Worm (Caenorhabditis elegans): ENCODE data around the gene srx-18.

The srx-18 gene

ce11 chrV:17784363-17784762, 14.3 kb downstream of the srx-18 start:
- TF ChIP-seq unc-62 (GFP tag; optimal IDR thresholded peaks at IDR 0.05): no peak

ce11 chrV:17783542-17783941, 15.1 kb downstream of the srx-18 start, which contains the start of gene srab-12:
Gene srab-12, minus strand, starts transcription at chrV:17783642.
- TF ChIP-seq unc-62 (GFP tag; optimal IDR thresholded peaks at IDR 0.05): no peak

- TF ChIP-seq unc-62 (GFP tag; optimal IDR thresholded peaks at IDR 0.05): no peak
These were observed 18.4 kb downstream of the srx-18 start for ce11 chrV:17780285-17780684.

ce11 chrV:17777624-17778023, 21.1 kb downstream of the srx-18 start, which contains the start of gene C47A10.12:
Gene C47A10.12, plus strand, starts transcription at chrV:17777924.
- no peak for TF ChIP-seq unc-62 (GFP tag; optimal IDR thresholded peaks at IDR 0.05)

ce11 chrV:17777127-17777526, 21.6 kb downstream of the srx-18 start, which contains the start of gene ddo-1:
Gene ddo-1, minus strand, starts transcription at chrV:17777227.
- no peak for TF ChIP-seq unc-62 (GFP tag; optimal IDR thresholded peaks at IDR 0.05)

- TF ChIP-seq unc-62 (GFP tag; optimal IDR thresholded peaks at IDR 0.05): no peak
These were observed 25.6 kb downstream of the srx-18 start, which contains the start of gene sre-21 for ce11 chrV:17773108-17773507. Gene sre-21, minus strand, starts transcription at chrV:17773208.

- TF ChIP-seq unc-62 (GFP tag; optimal IDR thresholded peaks at IDR 0.05): no peak
These were observed 30.9 kb downstream of the srx-18 start for ce11 chrV:17767768-17768167.

ce11 chrV:17767249-17767648, 31.4 kb downstream of the srx-18 start, which contains the start of gene srh-284:
Gene srh-284, plus strand, starts transcription at chrV:17767549.
- no peak for TF ChIP-seq unc-62 (GFP tag; optimal IDR thresholded peaks at IDR 0.05)

- no peak for TF ChIP-seq unc-62 (GFP tag; optimal IDR thresholded peaks at IDR 0.05)
These were observed 33.6 kb downstream of the srx-18 start, which contains the start of the genes C47A10.16 and srh-283 for ce11 chrV:17765077-17765476. Gene C47A10.16, minus strand, starts transcription at chrV:17765177. Gene srh-283, plus strand, starts transcription at chrV:17765348.

- TF ChIP-seq unc-62 (GFP tag; optimal IDR thresholded peaks at IDR 0.05): no peak
These were observed 43.1 kb downstream of the srx-18 start, which contains the start of gene pgp-9 for ce11 chrV:17755592-17755991. Gene pgp-9, plus strand, starts transcription at chrV:17755892.

- no peak for TF ChIP-seq unc-62 (GFP tag; optimal IDR thresholded peaks at IDR 0.05)
These were observed 43.7 kb downstream of the srx-18 start for ce11 chrV:17754999-17755398.

- TF ChIP-seq unc-62 (GFP tag; optimal IDR thresholded peaks at IDR 0.05): no peak
These were observed 46.3 kb downstream of the srx-18 start for ce11 chrV:17752340-17752739.

- TF ChIP-seq unc-62 (GFP tag; optimal IDR thresholded peaks at IDR 0.05): no peak
These were observed 49.5 kb downstream of the srx-18 start, which contains the start of gene R12G8.1 for ce11 chrV:17749181-17749580. Gene R12G8.1, minus strand, starts transcription at chrV:17749243.

ce11 chrV:17746959-17747358, 51.7 kb downstream of the srx-18 start, which contains the start of gene twk-36:
Gene twk-36, minus strand, starts transcription at chrV:17747059.
- TF ChIP-seq unc-62 (GFP tag; optimal IDR thresholded peaks at IDR 0.05): no peak

All from whole organism, dauer.